ENCODE assay signal across 4 worm cellular contexts in genomic region chrX:10645148-10645547, ce11.
TF ChIP-seq lines count a peak whose summit lies in the region.

No protein-coding gene starts in this region.

TF ChIP-seq in whole organism, L2 larva, 48 proteins besides CTCF, POLR2A, EP300 and RAD21:
- TF ChIP-seq C34F6.9 (tag; optimal IDR thresholded peaks at IDR 0.05; lab: Kevin White, UChicago) (no peak), ceh-16 (tag; optimal IDR thresholded peaks at IDR 0.05; lab: Kevin White, UChicago) (no peak), nhr-77 (tag; optimal IDR thresholded peaks at IDR 0.05; lab: Kevin White, UChicago) (no peak), mab-5 (tag; optimal IDR thresholded peaks at IDR 0.05; lab: Kevin White, UChicago) (no peak), elt-3 (tag; optimal IDR thresholded peaks at IDR 0.05; lab: Kevin White, UChicago) (no peak), nhr-21 (tag; optimal IDR thresholded peaks at IDR 0.05; lab: Kevin White, UChicago) (peak; percentile 18), R02D3.7 (tag; optimal IDR thresholded peaks at IDR 0.05; lab: Kevin White, UChicago) (no peak), nhr-237 (tag; optimal IDR thresholded peaks at IDR 0.05; lab: Kevin White, UChicago) (no peak), egl-27 (tag; optimal IDR thresholded peaks at IDR 0.05; lab: Kevin White, UChicago) (no peak), lsy-2 (tag; optimal IDR thresholded peaks at IDR 0.05; lab: Kevin White, UChicago) (no peak), nhr-6 (tag; optimal IDR thresholded peaks at IDR 0.05; lab: Kevin White, UChicago) (no peak), dmd-4 (tag; optimal IDR thresholded peaks at IDR 0.05; lab: Kevin White, UChicago) (no peak), fos-1 (tag; optimal IDR thresholded peaks at IDR 0.05; lab: Kevin White, UChicago) (peak; percentile 77)

TF ChIP-seq in whole organism, L3 larva, 47 proteins besides CTCF, POLR2A, EP300 and RAD21 (continues in another document):
- TF ChIP-seq eor-1 (tag; optimal IDR thresholded peaks at IDR 0.05; lab: Kevin White, UChicago) (no peak), pqm-1 (tag; optimal IDR thresholded peaks at IDR 0.05; lab: Kevin White, UChicago) (peak; percentile 8), unc-62 (GFP tag; optimal IDR thresholded peaks at IDR 0.05; lab: Kevin White, UChicago) (no peak), ceh-82 (tag; optimal IDR thresholded peaks at IDR 0.05; lab: Kevin White, UChicago) (no peak), R02D3.7 (tag; optimal IDR thresholded peaks at IDR 0.05; lab: Kevin White, UChicago) (no peak), jun-1 (tag; optimal IDR thresholded peaks at IDR 0.05; lab: Kevin White, UChicago) (no peak), nhr-67 (tag; optimal IDR thresholded peaks at IDR 0.05; lab: Kevin White, UChicago) (no peak), daf-12 (tag; optimal IDR thresholded peaks at IDR 0.05; lab: Kevin White, UChicago) (no peak), nfya-1 (tag; optimal IDR thresholded peaks at IDR 0.05; lab: Kevin White, UChicago; ENCODE audit: insufficient read depth) (no peak), egl-27 (tag; optimal IDR thresholded peaks at IDR 0.05; lab: Kevin White, UChicago) (no peak), zag-1 (tag; optimal IDR thresholded peaks at IDR 0.05; lab: Kevin White, UChicago) (no peak), nhr-77 (tag; optimal IDR thresholded peaks at IDR 0.05; lab: Kevin White, UChicago) (no peak), sea-2 (GFP tag; optimal IDR thresholded peaks at IDR 0.05; lab: Kevin White, UChicago) (no peak), elt-2 (tag; optimal IDR thresholded peaks at IDR 0.05; lab: Kevin White, UChicago) (peak; percentile 49), nhr-25 (tag; optimal IDR thresholded peaks at IDR 0.05; lab: Kevin White, UChicago) (peak; percentile 43), aly-2 (tag; optimal IDR thresholded peaks at IDR 0.05; lab: Kevin White, UChicago) (no peak), nhr-23 (tag; optimal IDR thresholded peaks at IDR 0.05; lab: Kevin White, UChicago) (peak; percentile 4), hmg-11 (tag; optimal IDR thresholded peaks at IDR 0.05; lab: Kevin White, UChicago) (no peak), fkh-2 (tag; optimal IDR thresholded peaks at IDR 0.05; lab: Kevin White, UChicago) (no peak), ztf-4 (tag; optimal IDR thresholded peaks at IDR 0.05; lab: Kevin White, UChicago) (no peak), mml-1 (tag; optimal IDR thresholded peaks at IDR 0.05; lab: Kevin White, UChicago) (no peak), tbx-2 (tag; optimal IDR thresholded peaks at IDR 0.05; lab: Kevin White, UChicago) (no peak), egl-5 (tag; optimal IDR thresholded peaks at IDR 0.05; lab: Kevin White, UChicago) (no peak), fos-1 (tag; optimal IDR thresholded peaks at IDR 0.05; lab: Kevin White, UChicago) (no peak), lin-39 (tag; optimal IDR thresholded peaks at IDR 0.05; lab: Kevin White, UChicago) (no peak), ceh-28 (tag; optimal IDR thresholded peaks at IDR 0.05; lab: Kevin White, UChicago) (no peak), snpc-4 (tag; optimal IDR thresholded peaks at IDR 0.05; lab: Kevin White, UChicago) (no peak), ztf-11 (tag; optimal IDR thresholded peaks at IDR 0.05; lab: Kevin White, UChicago) (no peak), fkh-10 (GFP tag; optimal IDR thresholded peaks at IDR 0.05; lab: Kevin White, UChicago) (no peak)

TF ChIP-seq in whole organism, L4 larva, 104 proteins besides CTCF, POLR2A, EP300 and RAD21:
- TF ChIP-seq dve-1 (tag; optimal IDR thresholded peaks at IDR 0.05; lab: Kevin White, UChicago; ENCODE audit: insufficient read depth) (peak; percentile 25), mes-2 (tag; optimal IDR thresholded peaks at IDR 0.05; lab: Kevin White, UChicago; ENCODE audit: poor library complexity, severe bottlenecking) (no peak), F49E8.2 (tag; optimal IDR thresholded peaks at IDR 0.05; lab: Kevin White, UChicago; ENCODE audit: borderline replicate concordance) (no peak), tag-97 (GFP tag; IDR thresholded peaks at IDR 0.05; lab: Robert Waterston, UW) (0 out of 2 replicates have a peak, but pooled peaks have one; percentile 60), hmg-1.1 (GFP tag; IDR thresholded peaks at IDR 0.05; lab: Robert Waterston, UW) (no peak), dmd-6 (GFP tag; IDR thresholded peaks at IDR 0.05; lab: Robert Waterston, UW) (peak; percentile 23; the same call in 1 of the 2 replicates), Y75B8A.6 (GFP tag; IDR thresholded peaks at IDR 0.05; lab: Robert Waterston, UW) (no peak), hlh-11 (tag; optimal IDR thresholded peaks at IDR 0.05; lab: Kevin White, UChicago) (peak; percentile 44), daf-12 (tag; optimal IDR thresholded peaks at IDR 0.05; lab: Kevin White, UChicago) (no peak), nhr-28 (tag; optimal IDR thresholded peaks at IDR 0.05; lab: Kevin White, UChicago) (peak; percentile 52)

TF ChIP-seq in whole organism, young adult, 124 proteins besides CTCF, POLR2A, EP300 and RAD21:
- no peak for TF ChIP-seq lin-35 (GFP tag; optimal IDR thresholded peaks at IDR 0.05; lab: Kevin White, UChicago)
- peak; percentile 53 for TF ChIP-seq nhr-80 (tag; optimal IDR thresholded peaks at IDR 0.05; lab: Kevin White, UChicago)
- TF ChIP-seq lin-54 (GFP tag; optimal IDR thresholded peaks at IDR 0.05; lab: Kevin White, UChicago) = no peak
- no peak for TF ChIP-seq ets-4 (GFP tag; optimal IDR thresholded peaks at IDR 0.05; lab: Kevin White, UChicago)
- no peak for TF ChIP-seq aptf-2 (GFP tag; conservative IDR thresholded peaks at IDR 0.05; lab: Robert Waterston, UW)
